Worm (Caenorhabditis elegans) whole organism, L1 larva: Measurements from ENCODE around the gene spe-6.

Experiments
- C04F5.9 ChIP-seq: sonication (generic microtip); optimal IDR thresholded peaks from 2 replicates; lab custom pipeline; 2016; ENCODE audit warnings: missing genetic modification characterization, missing compliant biosample characterization
- aha-1 ChIP-seq: fragments of 150-350 bp; optimal IDR thresholded peaks from 2 replicates; lab custom pipeline; 2014; ENCODE audit warnings: missing biosample characterization, missing genetic modification characterization
- alr-1 ChIP-seq: fragments of 200-800 bp; sonication (Bioruptor generic); optimal IDR thresholded peaks from 2 replicates; lab custom pipeline; 2018; ENCODE audit warnings: borderline replicate concordance, mild to moderate bottlenecking, missing genetic modification characterization, missing compliant biosample characterization
- ama-1 ChIP-seq: fragments of 150-350 bp; optimal IDR thresholded peaks from 2 replicates; lab custom pipeline; 2014
- blmp-1 ChIP-seq: fragments of 150-350 bp; optimal IDR thresholded peaks from 2 replicates; lab custom pipeline; 2014; ENCODE audit warnings: missing biosample characterization, missing genetic modification characterization
- ceh-8 ChIP-seq: fragments of 200-800 bp; sonication (Bioruptor generic); optimal IDR thresholded peaks from 2 replicates; lab custom pipeline; 2018; ENCODE audit warnings: mild to moderate bottlenecking, missing genetic modification characterization, moderate library complexity, missing compliant biosample characterization
- ceh-82 ChIP-seq, 3 experiments: fragments of 150-350 bp in 1 of 3; sonication (generic microtip) in 2 of 3; optimal IDR thresholded peaks; 2 replicates each; lab custom pipeline; 2014 to 2017; ENCODE audit warnings: missing biosample characterization in 3 of 3, missing genetic modification characterization in 3 of 3
- ceh-88 ChIP-seq: fragments of 200-800 bp; sonication (Bioruptor generic); IDR thresholded peaks from 2 replicates; pipeline ENCODE4 v1.3.6; 2022; ENCODE audit warnings: missing genetic modification characterization, missing compliant biosample characterization
- ceh-90 ChIP-seq: sonication (generic microtip); optimal IDR thresholded peaks from 2 replicates; lab custom pipeline; 2016; ENCODE audit warnings: missing genetic modification characterization, missing compliant biosample characterization
- dpl-1 ChIP-seq, 3 experiments: fragments of 150-350 bp in 2 of 3; sonication (generic microtip) in 1 of 3; optimal IDR thresholded peaks; 2 replicates each; lab custom pipeline; 2014 to 2017; ENCODE audit warnings: missing biosample characterization in 3 of 3, missing genetic modification characterization in 3 of 3, missing genetic modification reagents in 3 of 3
- dsc-1 ChIP-seq: sonication (generic microtip); optimal IDR thresholded peaks from 2 replicates; lab custom pipeline; 2016; ENCODE audit warnings: mild to moderate bottlenecking, missing genetic modification characterization, missing compliant biosample characterization
- efl-1 ChIP-seq, 4 experiments: fragments of 150-350 bp; optimal IDR thresholded peaks in 3 of 4; peaks in 1 of 4; 1 replicate in 1 of 4; 2 replicates in 3 of 4; lab custom pipeline; 2014; ENCODE audit warnings: missing biosample characterization in 2 of 4, missing genetic modification characterization in 2 of 4, missing genetic modification reagents in 2 of 4
- efl-3 ChIP-seq: fragments of 200-800 bp; sonication (Bioruptor generic); optimal IDR thresholded peaks from 2 replicates; lab custom pipeline; 2018; ENCODE audit warnings: mild to moderate bottlenecking, missing genetic modification characterization, missing compliant biosample characterization
- egl-27 ChIP-seq, 2 experiments: fragments of 150-350 bp in 1 of 2; sonication (generic microtip); optimal IDR thresholded peaks; 3 replicates each; lab custom pipeline; 2017 to 2018; ENCODE audit warnings: missing biosample characterization in 2 of 2, missing genetic modification characterization in 2 of 2, missing genetic modification reagents in 2 of 2
- elt-3 ChIP-seq, 6 experiments: fragments of 150-350 bp in 1 of 6; sonication (generic microtip); optimal IDR thresholded peaks; 2 replicates each; lab custom pipeline; 2017 to 2018; ENCODE audit warnings: missing biosample characterization in 6 of 6, missing genetic modification characterization in 6 of 6, inconsistent platforms in 1 of 6
- fkh-10 ChIP-seq: sonication (generic microtip); optimal IDR thresholded peaks from 2 replicates; lab custom pipeline; 2017; ENCODE audit warnings: missing biosample characterization, missing genetic modification reagents, missing genetic modification characterization
- fkh-4 ChIP-seq: sonication (generic microtip); optimal IDR thresholded peaks from 2 replicates; lab custom pipeline; 2016; ENCODE audit warnings: missing compliant biosample characterization, missing genetic modification characterization, borderline replicate concordance
- fos-1 ChIP-seq: fragments of 150-350 bp; optimal IDR thresholded peaks from 2 replicates; lab custom pipeline; 2014; ENCODE audit warnings: missing biosample characterization, missing genetic modification characterization
- hlh-17 ChIP-seq: fragments of 200-800 bp; sonication (Bioruptor generic); optimal IDR thresholded peaks from 2 replicates; lab custom pipeline; 2018; ENCODE audit warnings: missing genetic modification characterization, mild to moderate bottlenecking, missing compliant biosample characterization, moderate library complexity, borderline replicate concordance
- hlh-4 ChIP-seq: sonication (generic microtip); optimal IDR thresholded peaks from 2 replicates; lab custom pipeline; 2016; ENCODE audit warnings: mild to moderate bottlenecking, missing genetic modification characterization, missing compliant biosample characterization
- irx-1 ChIP-seq: sonication (generic microtip); optimal IDR thresholded peaks from 2 replicates; lab custom pipeline; 2016; ENCODE audit warnings: missing genetic modification characterization, missing compliant biosample characterization
- isw-1 ChIP-seq: fragments of 200-800 bp; sonication (Bioruptor generic); IDR thresholded peaks from 2 replicates; pipeline ENCODE4 v1.3.6; 2022; ENCODE audit warnings: missing genetic modification characterization, missing compliant biosample characterization
- lin-13 ChIP-seq: fragments of 150-350 bp; optimal IDR thresholded peaks from 2 replicates; lab custom pipeline; 2014; ENCODE audit warnings: missing biosample characterization, missing genetic modification reagents, missing genetic modification characterization
- lin-14 ChIP-seq: fragments of 200-800 bp; sonication (Bioruptor generic); optimal IDR thresholded peaks from 2 replicates; lab custom pipeline; 2018; ENCODE audit warnings: mild to moderate bottlenecking, missing genetic modification characterization, moderate library complexity, missing compliant biosample characterization
- lin-15B ChIP-seq: fragments of 150-350 bp; sonication (generic microtip); optimal IDR thresholded peaks from 3 replicates; lab custom pipeline; 2014; ENCODE audit warnings: missing biosample characterization, missing genetic modification characterization
- lin-39 ChIP-seq: fragments of 150-350 bp; optimal IDR thresholded peaks from 2 replicates; lab custom pipeline; 2014; ENCODE audit warnings: missing biosample characterization, missing genetic modification reagents, missing genetic modification characterization
- lir-3 ChIP-seq: sonication (generic microtip); optimal IDR thresholded peaks from 2 replicates; lab custom pipeline; 2016; ENCODE audit warnings: mild to moderate bottlenecking, missing genetic modification characterization, moderate library complexity, missing compliant biosample characterization; ENCODE audit not compliant: poor library complexity
- mab-9 ChIP-seq: fragments of 200-800 bp; sonication (Bioruptor generic); IDR thresholded peaks from 2 replicates; pipeline ENCODE4 v1.3.6; 2022; ENCODE audit warnings: missing genetic modification reagents, missing genetic modification characterization, missing compliant biosample characterization
- mdl-1 ChIP-seq, 2 experiments: fragments of 150-350 bp; optimal IDR thresholded peaks; 2 replicates each; lab custom pipeline; 2014 to 2017; ENCODE audit warnings: missing biosample characterization in 2 of 2, missing genetic modification characterization in 2 of 2, inconsistent platforms in 1 of 2
- mef-2 ChIP-seq: fragments of 150-350 bp; optimal IDR thresholded peaks from 2 replicates; lab custom pipeline; 2014; ENCODE audit warnings: missing biosample characterization, missing genetic modification characterization
- mep-1 ChIP-seq: fragments of 150-350 bp; optimal IDR thresholded peaks from 2 replicates; lab custom pipeline; 2014; ENCODE audit warnings: missing biosample characterization, missing genetic modification characterization
- nhr-19 ChIP-seq: fragments of 200-800 bp; sonication (Bioruptor generic); conservative IDR thresholded peaks from 2 replicates; pipeline ENCODE4 v1.3.6; 2022; ENCODE audit warnings: missing genetic modification characterization, missing compliant biosample characterization
- nhr-237 ChIP-seq: fragments of 150-350 bp; optimal IDR thresholded peaks from 2 replicates; lab custom pipeline; 2014; ENCODE audit warnings: missing biosample characterization, missing genetic modification characterization
- nhr-28 ChIP-seq: fragments of 150-350 bp; optimal IDR thresholded peaks from 2 replicates; lab custom pipeline; 2014; ENCODE audit warnings: missing biosample characterization, missing genetic modification characterization
- nhr-71 ChIP-seq: sonication (generic microtip); optimal IDR thresholded peaks from 2 replicates; lab custom pipeline; 2016; ENCODE audit warnings: mild to moderate bottlenecking, missing genetic modification characterization, moderate library complexity, missing compliant biosample characterization
- nhr-77 ChIP-seq: fragments of 150-350 bp; optimal IDR thresholded peaks from 2 replicates; lab custom pipeline; 2014; ENCODE audit warnings: missing biosample characterization, missing genetic modification characterization
- nhr-84 ChIP-seq: sonication (generic microtip); optimal IDR thresholded peaks from 2 replicates; lab custom pipeline; 2017; ENCODE audit warnings: missing biosample characterization, missing genetic modification characterization
- nhr-85 ChIP-seq: sonication (generic microtip); peaks from one replicate; lab custom pipeline; 2016; ENCODE audit warnings: missing genetic modification characterization, inconsistent platforms, missing compliant biosample characterization
- pag-3 ChIP-seq: sonication (generic microtip); optimal IDR thresholded peaks from 2 replicates; lab custom pipeline; 2017; ENCODE audit warnings: missing genetic modification characterization, mild to moderate bottlenecking, missing compliant biosample characterization, antibody characterized with exemption, borderline replicate concordance; ENCODE audit not compliant: insufficient read depth
- sox-4 ChIP-seq: sonication (generic microtip); optimal IDR thresholded peaks from 2 replicates; lab custom pipeline; 2016; ENCODE audit warnings: missing genetic modification characterization, missing compliant biosample characterization
- swsn-7 ChIP-seq: sonication (generic microtip); optimal IDR thresholded peaks from 2 replicates; lab custom pipeline; 2016; ENCODE audit warnings: missing genetic modification characterization, missing compliant biosample characterization
- unc-30 ChIP-seq: sonication (generic microtip); optimal IDR thresholded peaks from 2 replicates; lab custom pipeline; 2017; ENCODE audit warnings: missing biosample characterization, missing genetic modification characterization
- unc-98 ChIP-seq: fragments of 200-800 bp; sonication (Bioruptor generic); IDR thresholded peaks from 2 replicates; pipeline ENCODE4 v1.3.6; 2022; ENCODE audit warnings: missing genetic modification characterization, missing compliant biosample characterization
- xbp-1 ChIP-seq: sonication (generic microtip); optimal IDR thresholded peaks from 2 replicates; lab custom pipeline; 2016; ENCODE audit warnings: missing genetic modification characterization, missing compliant biosample characterization
- zag-1 ChIP-seq: fragments of 150-350 bp; optimal IDR thresholded peaks from 2 replicates; lab custom pipeline; 2014; ENCODE audit warnings: missing biosample characterization, missing genetic modification characterization
- ztf-11 ChIP-seq, 2 experiments: sonication (generic microtip); optimal IDR thresholded peaks; 2 replicates each; lab custom pipeline; 2016 to 2017; ENCODE audit warnings: missing genetic modification characterization in 2 of 2, missing biosample characterization in 1 of 2, missing compliant biosample characterization in 1 of 2
- ztf-4 ChIP-seq: fragments of 150-350 bp; optimal IDR thresholded peaks from 2 replicates; lab custom pipeline; 2014; ENCODE audit warnings: missing biosample characterization, missing genetic modification characterization

Gene spe-6

DNA sequence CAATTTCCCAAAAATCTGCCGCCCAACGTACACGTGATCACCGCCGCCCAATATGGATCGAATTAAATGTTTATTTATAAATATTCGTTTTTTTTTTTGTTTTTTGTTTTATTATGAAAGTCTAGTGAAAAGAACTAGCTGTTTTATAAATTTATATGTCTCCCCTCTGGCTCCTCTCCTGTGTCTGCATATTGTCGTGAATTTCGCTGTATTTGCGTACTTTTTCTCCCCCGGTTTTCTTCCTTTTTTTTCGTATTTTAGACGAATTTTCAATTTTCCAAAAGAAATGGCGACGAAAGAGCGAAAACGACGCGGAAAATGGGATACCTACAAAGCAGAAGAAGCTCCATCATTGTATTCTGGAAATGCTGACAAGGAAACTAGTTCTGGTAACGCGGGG lies 21.1 kb downstream of the spe-6 start, which contains the start of gene xpb-1 (continued):
- TF ChIP-seq efl-3 (GFP tag; lab: Kevin White, UChicago) = no peak
- no peak for TF ChIP-seq fkh-10
- TF ChIP-seq fkh-4 (tag; lab: Kevin White, UChicago) = no peak
- TF ChIP-seq lin-14 (GFP tag; lab: Kevin White, UChicago) = no peak
- no peak for TF ChIP-seq alr-1 (tag; lab: Kevin White, UChicago)
- TF ChIP-seq nhr-28 = no peak
- TF ChIP-seq nhr-237 = no peak
- no peak for TF ChIP-seq ceh-88
- no peak for TF ChIP-seq ztf-4
- TF ChIP-seq dpl-1 (GFP tag; optimal IDR thresholded peaks at IDR 0.05; lab: Kevin White, UChicago) = peak; percentile 21 to 60 (median 45)
- no peak for TF ChIP-seq nhr-19
- TF ChIP-seq zag-1 (tag; lab: Kevin White, UChicago) = no peak
- TF ChIP-seq lin-39 (tag; lab: Kevin White, UChicago) = no peak
- no peak for TF ChIP-seq lin-13
- peak; percentile 39 for TF ChIP-seq mep-1 (tag; lab: Kevin White, UChicago)
- TF ChIP-seq C04F5.9 (tag; lab: Kevin White, UChicago) = peak; percentile 5
- no peak for TF ChIP-seq hlh-4 (tag; lab: Kevin White, UChicago)
- TF ChIP-seq nhr-84 (tag; lab: Kevin White, UChicago) = no peak
- no peak for TF ChIP-seq isw-1
- peak; percentile 32 to 59 for TF ChIP-seq efl-1 (optimal IDR thresholded peaks at IDR 0.05; lab: Kevin White, UChicago)
- TF ChIP-seq efl-1 (GFP tag; optimal IDR thresholded peaks at IDR 0.05 in 1 of 2; lab: Kevin White, UChicago) = peak; percentile 65 to 94
- TF ChIP-seq mdl-1 (tag; optimal IDR thresholded peaks at IDR 0.05; lab: Kevin White, UChicago) = no peak
- no peak for TF ChIP-seq egl-27 (tag; optimal IDR thresholded peaks at IDR 0.05; lab: Kevin White, UChicago)
- no peak for TF ChIP-seq lir-3 (tag; lab: Kevin White, UChicago)
- TF ChIP-seq irx-1 (tag; lab: Kevin White, UChicago) = peak; percentile 6
- TF ChIP-seq, all 84 proteins: peak for 12

DNA sequence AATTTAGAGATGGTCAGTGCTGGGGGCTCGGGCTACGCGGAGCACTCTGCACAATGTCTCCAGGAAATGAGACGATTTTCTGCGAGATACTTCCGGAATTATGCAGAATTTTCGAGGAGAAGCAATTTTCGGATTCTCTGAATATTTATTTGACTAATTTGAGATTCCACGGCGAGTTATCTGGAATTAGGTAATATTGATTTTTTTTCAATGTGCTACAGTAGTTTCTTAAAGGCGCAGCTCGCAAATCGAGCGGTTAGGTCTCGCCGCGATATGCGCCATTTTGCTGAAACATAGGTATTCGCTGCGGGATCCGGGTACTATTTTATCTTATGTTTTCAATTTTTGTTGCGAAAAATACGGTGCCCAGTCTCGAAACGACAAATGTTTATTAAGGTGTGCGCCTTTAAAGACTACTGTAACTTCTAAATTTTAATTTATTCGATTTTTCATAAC lies 29.4 kb downstream of the spe-6 start, which contains the start of gene nrps-1:
Gene nrps-1, plus strand, starts transcription at position 51 of the 456 bp plus-strand sequence.
- TF ChIP-seq nhr-71 (tag; lab: Kevin White, UChicago) (no peak), ceh-90 (tag; lab: Kevin White, UChicago) (no peak), lin-15B (tag; lab: Kevin White, UChicago) (no peak), isw-1 (no peak), fos-1 (tag; lab: Kevin White, UChicago) (no peak), nhr-85 (tag; lab: Kevin White, UChicago) (no peak), aha-1 (tag; lab: Kevin White, UChicago) (no peak), swsn-7 (tag; lab: Kevin White, UChicago) (no peak), elt-3 (tag; optimal IDR thresholded peaks at IDR 0.05; lab: Kevin White, UChicago) (no peak), nhr-77 (tag; lab: Kevin White, UChicago) (no peak), xbp-1 (tag; lab: Kevin White, UChicago) (no peak), mef-2 (no peak), sox-4 (no peak), ama-1 (no peak), mab-9 (GFP tag; lab: Robert Waterston, UW) (no peak)

DNA sequence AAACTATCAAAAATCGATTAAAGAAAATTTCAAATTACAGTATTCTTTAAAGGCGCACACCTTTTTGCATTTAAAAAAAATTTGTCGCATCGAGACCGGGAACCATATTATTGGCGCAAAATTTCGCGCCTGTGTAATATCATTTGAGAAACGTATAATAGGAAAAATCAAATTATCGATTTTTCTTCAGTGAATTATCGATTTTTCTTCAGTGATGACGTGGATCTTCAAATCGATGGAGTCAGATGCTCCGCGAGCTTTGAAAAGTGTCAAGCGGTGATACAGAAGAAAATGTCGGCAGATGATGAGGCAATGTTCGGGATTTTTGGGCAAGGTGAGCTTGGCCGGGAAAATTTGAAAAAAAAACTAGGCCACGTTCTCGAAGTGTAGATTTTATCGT lies 30.2 kb downstream of the spe-6 start:
- TF ChIP-seq ztf-4 (no peak), hlh-17 (GFP tag; lab: Kevin White, UChicago) (no peak), nhr-84 (tag; lab: Kevin White, UChicago) (no peak), ceh-8 (GFP tag; lab: Kevin White, UChicago) (no peak), lin-14 (GFP tag; lab: Kevin White, UChicago) (no peak), ceh-82 (tag; optimal IDR thresholded peaks at IDR 0.05; lab: Kevin White, UChicago) (no peak), swsn-7 (tag; lab: Kevin White, UChicago) (no peak), unc-98 (GFP tag; lab: Robert Waterston, UW) (no peak), blmp-1 (tag; lab: Kevin White, UChicago) (no peak), nhr-77 (tag; lab: Kevin White, UChicago) (no peak), lin-15B (tag; lab: Kevin White, UChicago) (no peak), ama-1 (no peak), aha-1 (tag; lab: Kevin White, UChicago) (no peak), ztf-11 (tag; optimal IDR thresholded peaks at IDR 0.05; lab: Kevin White, UChicago) (no peak), pag-3 (tag; lab: Kevin White, UChicago) (no peak), dsc-1 (tag; lab: Kevin White, UChicago) (no peak), unc-30 (tag; lab: Kevin White, UChicago) (no peak), fkh-10 (no peak)
